Fruit fly (Drosophila melanogaster) S2 (cell line): ENCODE measurements around the gene CG34307.

Source experiments
- CG8478 ChIP-seq: fragments of >200 bp; optimal IDR thresholded peaks from 2 replicates; lab custom pipeline; 2018
- CTCF ChIP-seq, 2 experiments: fragments of >200 bp; optimal IDR thresholded peaks; 2 replicates each; lab custom pipeline; 2018

dm6 chr3R:11882506-11882953 is 14.9 kb upstream of the CG34307 start, which contains the start of the genes CG6962 and CG31368:
- no peak for TF ChIP-seq CG8478 (lab: Kevin White, UChicago)
- no peak for TF ChIP-seq CTCF (optimal IDR thresholded peaks at IDR 0.05; lab: Kevin White, UChicago)
